Fruit fly (Drosophila melanogaster) whole organism: ENCODE data around the gene Gpdh3.

ENCODE experiments used
- CG8478 ChIP-seq: fragments of >200 bp; optimal IDR thresholded peaks from 2 replicates; lab custom pipeline; 2018; ENCODE audit warnings: inconsistent platforms
- Dll ChIP-seq: fragments of >200 bp; optimal IDR thresholded peaks from 2 replicates; lab custom pipeline; 2017
- EcR ChIP-seq, 2 experiments: fragments of >200 bp; optimal IDR thresholded peaks; 2 replicates each; lab custom pipeline; 2017; ENCODE audit warnings: missing biosample characterization in 2 of 2, missing genetic modification characterization in 2 of 2, missing genetic modification reagents in 2 of 2
- pan ChIP-seq: fragments of >200 bp; optimal IDR thresholded peaks from 2 replicates; lab custom pipeline; 2017
- psq ChIP-seq: fragments of >200 bp; optimal IDR thresholded peaks from 2 replicates; lab custom pipeline; 2017
- usp ChIP-seq: fragments of >200 bp; optimal IDR thresholded peaks from 2 replicates; lab custom pipeline; 2017; ENCODE audit warnings: missing biosample characterization, missing genetic modification characterization, mixed read lengths

The Gpdh3 gene

DNA sequence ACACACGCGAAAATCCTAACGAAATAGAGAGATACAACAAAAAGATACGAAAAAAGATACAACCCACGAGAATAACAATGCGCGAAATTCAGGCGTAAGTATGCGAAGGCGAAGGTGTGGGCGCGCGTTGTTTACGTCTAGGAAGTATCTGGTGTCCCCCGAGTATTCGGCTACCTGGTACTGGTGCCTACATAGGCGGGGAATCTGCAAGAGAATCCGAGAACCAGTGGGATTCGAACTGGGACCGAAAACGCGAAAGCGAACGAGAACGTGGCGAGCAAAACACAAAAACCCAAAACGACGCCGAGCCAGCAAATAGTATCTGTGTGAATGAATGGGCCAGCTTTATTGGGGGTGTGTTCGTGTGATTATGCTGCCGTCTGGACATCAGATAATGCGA, 8.3 kb downstream of the Gpdh3 start:
- TF ChIP-seq pan (lab: Kevin White, UChicago) (no peak), Dll (lab: Kevin White, UChicago) (no peak), psq (lab: Kevin White, UChicago) (no peak), CG8478 (lab: Kevin White, UChicago) (no peak), EcR (GFP tag; optimal IDR thresholded peaks at IDR 0.05; lab: Kevin White, UChicago) (no peak), usp (GFP tag; lab: Kevin White, UChicago) (no peak)

- TF ChIP-seq Dll (lab: Kevin White, UChicago) (no peak), usp (GFP tag; lab: Kevin White, UChicago) (no peak), psq (lab: Kevin White, UChicago) (no peak), CG8478 (lab: Kevin White, UChicago) (no peak), pan (lab: Kevin White, UChicago) (no peak), EcR (GFP tag; optimal IDR thresholded peaks at IDR 0.05; lab: Kevin White, UChicago) (no peak)
Measured at dm6 chr3R:22394004-22394403, 12.2 kb downstream of the Gpdh3 start, which contains the start of gene CG13857. TSS of gene CG13857 (minus strand) at chr3R:22394104.

- TF ChIP-seq CG8478 (lab: Kevin White, UChicago), result no peak
- no peak for TF ChIP-seq EcR (GFP tag; optimal IDR thresholded peaks at IDR 0.05; lab: Kevin White, UChicago)
- TF ChIP-seq pan (lab: Kevin White, UChicago), result no peak
- no peak for TF ChIP-seq Dll (lab: Kevin White, UChicago)
- TF ChIP-seq psq (lab: Kevin White, UChicago), result no peak
- no peak for TF ChIP-seq usp (GFP tag; lab: Kevin White, UChicago)
Measured at dm6 chr3R:22395409-22396178, 13.8 kb downstream of the Gpdh3 start.

DNA sequence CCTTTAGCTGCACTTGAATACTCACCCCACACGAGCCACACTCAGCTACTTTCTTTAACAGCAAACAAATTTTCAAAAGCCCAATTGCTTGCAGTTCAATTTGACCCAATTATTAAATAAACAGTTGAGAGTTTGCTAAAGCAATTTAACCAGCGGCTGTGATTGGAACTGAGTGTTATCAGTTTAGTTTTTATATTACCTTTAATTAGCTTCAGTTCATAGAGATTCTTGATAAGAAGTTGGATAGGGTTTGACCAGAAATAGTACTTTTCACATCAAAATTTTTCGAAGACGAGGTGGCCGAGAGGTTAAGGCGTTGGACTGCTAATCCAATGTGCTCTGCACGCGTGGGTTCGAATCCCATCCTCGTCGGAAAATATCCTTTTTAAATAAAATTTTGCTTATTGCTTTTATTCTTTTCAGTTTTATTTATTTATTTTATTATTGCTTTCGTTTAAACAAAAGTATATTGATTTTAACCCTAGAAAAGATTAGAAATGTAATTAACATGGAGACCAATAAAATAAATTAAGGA, 14.5 kb downstream of the Gpdh3 start:
- TF ChIP-seq usp (GFP tag; lab: Kevin White, UChicago) (no peak), EcR (GFP tag; optimal IDR thresholded peaks at IDR 0.05; lab: Kevin White, UChicago) (no peak), Dll (lab: Kevin White, UChicago) (no peak), pan (lab: Kevin White, UChicago) (no peak), CG8478 (lab: Kevin White, UChicago) (no peak), psq (lab: Kevin White, UChicago) (no peak)

- no peak for TF ChIP-seq pan (lab: Kevin White, UChicago)
- peak; percentile 44 for TF ChIP-seq CG8478 (lab: Kevin White, UChicago)
- TF ChIP-seq psq (lab: Kevin White, UChicago), result no peak
- TF ChIP-seq Dll (lab: Kevin White, UChicago), result no peak
- no peak for TF ChIP-seq EcR (GFP tag; optimal IDR thresholded peaks at IDR 0.05; lab: Kevin White, UChicago)
Measured at dm6 chr3R:22397068-22397700, 15.3 kb downstream of the Gpdh3 start.

dm6 chr3R:22400246-22400645, 18.4 kb downstream of the Gpdh3 start:
- TF ChIP-seq EcR (GFP tag; optimal IDR thresholded peaks at IDR 0.05; lab: Kevin White, UChicago), result no peak
- no peak for TF ChIP-seq pan (lab: Kevin White, UChicago)
- TF ChIP-seq Dll (lab: Kevin White, UChicago), result no peak
- no peak for TF ChIP-seq psq (lab: Kevin White, UChicago)
- no peak for TF ChIP-seq CG8478 (lab: Kevin White, UChicago)
- no peak for TF ChIP-seq usp (GFP tag; lab: Kevin White, UChicago)

DNA sequence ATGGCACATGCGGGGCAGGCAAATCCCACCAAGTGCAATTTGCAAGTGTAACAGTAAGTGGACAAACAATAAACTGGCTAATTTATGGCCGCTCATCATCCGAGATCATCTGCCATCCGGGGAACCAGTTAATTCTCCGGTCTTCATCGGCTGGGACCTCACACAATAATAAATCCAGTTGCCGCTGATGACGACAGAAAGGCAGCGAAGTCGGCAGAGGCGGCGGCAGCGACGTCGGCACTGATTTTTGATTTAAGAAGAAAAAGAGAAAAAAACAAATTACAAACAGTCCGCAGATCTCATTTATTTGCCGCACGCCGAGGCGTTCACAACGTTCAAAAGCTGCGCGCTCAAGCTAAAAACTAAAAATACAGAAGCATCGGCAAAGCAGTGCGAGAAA, 20.5 kb downstream of the Gpdh3 start, which contains the start of gene CG13856:
Gene CG13856, plus strand, starts transcription at position 301 of the 400 bp plus-strand sequence.
- no peak for TF ChIP-seq pan (lab: Kevin White, UChicago)
- TF ChIP-seq psq (lab: Kevin White, UChicago), result no peak
- no peak for TF ChIP-seq EcR (GFP tag; optimal IDR thresholded peaks at IDR 0.05; lab: Kevin White, UChicago)
- TF ChIP-seq CG8478 (lab: Kevin White, UChicago), result no peak
- TF ChIP-seq usp (GFP tag; lab: Kevin White, UChicago), result no peak
- no peak for TF ChIP-seq Dll (lab: Kevin White, UChicago)

- no peak for TF ChIP-seq CG8478 (lab: Kevin White, UChicago)
- no peak for TF ChIP-seq psq (lab: Kevin White, UChicago)
- TF ChIP-seq EcR (GFP tag; optimal IDR thresholded peaks at IDR 0.05; lab: Kevin White, UChicago), result no peak
- no peak for TF ChIP-seq usp (GFP tag; lab: Kevin White, UChicago)
- no peak for TF ChIP-seq Dll (lab: Kevin White, UChicago)
- TF ChIP-seq pan (lab: Kevin White, UChicago), result no peak
Measured at dm6 chr3R:22405639-22406038, 23.8 kb downstream of the Gpdh3 start, which contains the start of gene CG13855. TSS of gene CG13855 (plus strand) at chr3R:22405939.

DNA sequence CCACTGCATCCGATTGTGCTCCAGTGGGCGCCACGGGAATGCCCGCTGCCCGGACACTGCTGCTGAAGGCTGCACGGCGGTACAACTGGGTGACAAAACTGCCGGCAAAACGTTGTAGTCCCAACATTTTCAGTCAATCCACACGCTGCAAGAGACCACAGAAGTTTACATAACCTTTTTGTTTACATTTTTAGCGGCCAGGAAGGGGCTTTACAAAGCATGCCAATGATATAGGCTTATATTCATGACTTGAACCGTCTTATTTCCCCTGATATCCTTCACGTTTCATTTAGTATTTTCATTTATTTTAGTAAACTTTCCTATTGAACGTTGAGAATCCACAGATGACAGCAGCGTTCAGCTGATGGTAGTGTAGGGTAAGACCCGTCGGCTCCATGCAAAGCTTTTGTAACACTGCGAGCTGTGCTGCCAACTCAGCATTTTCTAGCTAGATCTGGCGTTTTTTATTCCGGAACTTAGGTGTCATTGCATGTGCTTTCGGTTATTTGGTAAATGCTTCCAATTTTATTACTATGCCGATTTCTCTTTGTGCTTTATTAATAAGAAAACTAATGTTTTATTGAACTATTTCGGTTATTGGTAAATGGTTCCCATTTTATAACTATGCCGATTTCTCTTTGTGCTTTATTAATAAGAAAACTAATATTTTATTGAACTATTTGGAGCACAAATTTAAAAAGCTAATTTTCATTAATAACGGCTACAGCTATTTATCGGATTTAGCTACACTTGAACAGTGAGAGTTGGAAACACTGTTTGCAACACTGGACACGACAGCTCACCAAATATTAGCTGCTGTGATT, 28.9 kb downstream of the Gpdh3 start, which contains the start of the genes CG13850 and lqfR:
Gene CG13850, minus strand, starts transcription at position 379 of the 824 bp plus-strand sequence.
Gene lqfR, plus strand, starts transcription at position 765 of the 824 bp plus-strand sequence.
- no peak for TF ChIP-seq pan (lab: Kevin White, UChicago)
- TF ChIP-seq usp (GFP tag; lab: Kevin White, UChicago), result no peak
- no peak for TF ChIP-seq psq (lab: Kevin White, UChicago)
- no peak for TF ChIP-seq CG8478 (lab: Kevin White, UChicago)
- no peak for TF ChIP-seq EcR (GFP tag; optimal IDR thresholded peaks at IDR 0.05; lab: Kevin White, UChicago)
- TF ChIP-seq Dll (lab: Kevin White, UChicago), result no peak
